Fruit fly (Drosophila melanogaster) whole organism, adult: ENCODE measurements around the gene Mad.
A peak's percentile ranks its signal among the peaks of the same experiment; 100 is the strongest.
"Not testable (repeated sequence)": the region's sequence is repeated elsewhere in the genome, so short reads cannot be mapped to it uniquely, and the experiment has no call there.

ENCODE experiments used
- CG11617 ChIP-seq: fragments of 200-800 bp; sonication (Bioruptor generic); optimal IDR thresholded peaks from 2 replicates; lab custom pipeline; 2017; ENCODE audit warnings: mild to moderate bottlenecking, missing biosample characterization, missing genetic modification reagents, missing genetic modification characterization
- CG12768 ChIP-seq: fragments of 200-800 bp; sonication (Bioruptor generic); optimal IDR thresholded peaks from 2 replicates; lab custom pipeline; 2017; ENCODE audit warnings: missing biosample characterization, missing genetic modification characterization, mild to moderate bottlenecking, moderate library complexity, missing genetic modification reagents
- CG14711 ChIP-seq: fragments of 200-800 bp; sonication (Bioruptor generic); optimal IDR thresholded peaks from 2 replicates; lab custom pipeline; 2018; ENCODE audit warnings: missing biosample characterization, mild to moderate bottlenecking, missing genetic modification characterization, moderate library complexity
- CG1620 ChIP-seq: fragments of 200-800 bp; sonication (Bioruptor generic); optimal IDR thresholded peaks from 2 replicates; lab custom pipeline; 2016; ENCODE audit warnings: missing biosample characterization, missing genetic modification characterization
- CG33017 ChIP-seq: fragments of 200-800 bp; sonication (Bioruptor generic); optimal IDR thresholded peaks from 2 replicates; lab custom pipeline; 2018; ENCODE audit warnings: missing biosample characterization, mild to moderate bottlenecking, missing genetic modification characterization, moderate library complexity
- CG5204 ChIP-seq: fragments of 200-800 bp; sonication (Bioruptor generic); optimal IDR thresholded peaks from 2 replicates; lab custom pipeline; 2016; ENCODE audit warnings: missing biosample characterization, missing genetic modification characterization
- CG7045 ChIP-seq: fragments of 200-800 bp; sonication (Bioruptor generic); optimal IDR thresholded peaks from 2 replicates; lab custom pipeline; 2017; ENCODE audit warnings: missing biosample characterization, mild to moderate bottlenecking, missing genetic modification characterization
- CG7101 ChIP-seq: fragments of 200-800 bp; sonication (Bioruptor generic); optimal IDR thresholded peaks from 2 replicates; lab custom pipeline; 2018; ENCODE audit warnings: missing biosample characterization, mild to moderate bottlenecking, missing genetic modification characterization, moderate library complexity
- Clk ChIP-seq: fragments of 200-800 bp; sonication (Bioruptor generic); optimal IDR thresholded peaks from 2 replicates; lab custom pipeline; 2017; ENCODE audit warnings: missing biosample characterization, missing genetic modification characterization
- Crg-1 ChIP-seq: fragments of 200-800 bp; sonication (Bioruptor generic); optimal IDR thresholded peaks from 2 replicates; lab custom pipeline; 2016; ENCODE audit warnings: missing biosample characterization, missing genetic modification characterization
- Hr96 ChIP-seq: fragments of 200-800 bp; sonication (Bioruptor generic); optimal IDR thresholded peaks from 2 replicates; lab custom pipeline; 2016; ENCODE audit warnings: missing biosample characterization, missing genetic modification characterization
- Mnt ChIP-seq: fragments of 200-800 bp; sonication (Bioruptor generic); optimal IDR thresholded peaks from 2 replicates; lab custom pipeline; 2016; ENCODE audit warnings: missing biosample characterization, mild to moderate bottlenecking, missing genetic modification characterization
- bab1 ChIP-seq: fragments of 200-800 bp; sonication (Bioruptor generic); optimal IDR thresholded peaks from 3 replicates; lab custom pipeline; 2019; ENCODE audit warnings: missing biosample characterization, mild to moderate bottlenecking, missing genetic modification characterization, moderate library complexity
- cic ChIP-seq: fragments of 200-800 bp; sonication (Bioruptor generic); optimal IDR thresholded peaks from 2 replicates; lab custom pipeline; 2017; ENCODE audit warnings: missing biosample characterization, mild to moderate bottlenecking, missing genetic modification characterization, moderate library complexity
- cnc ChIP-seq, 2 experiments: fragments of >200 bp; optimal IDR thresholded peaks; 2 replicates each; lab custom pipeline; 2017
- kay ChIP-seq: fragments of 200-800 bp; sonication (Bioruptor generic); peaks from one replicate; lab custom pipeline; 2016; ENCODE audit warnings: missing biosample characterization, missing genetic modification characterization, borderline replicate concordance
- ovo ChIP-seq: fragments of 200-800 bp; sonication (Bioruptor generic); optimal IDR thresholded peaks from 2 replicates; lab custom pipeline; 2016; ENCODE audit warnings: missing biosample characterization, missing genetic modification characterization
- pad ChIP-seq: fragments of 200-800 bp; sonication (Bioruptor generic); optimal IDR thresholded peaks from 3 replicates; lab custom pipeline; 2017; ENCODE audit warnings: missing biosample characterization, missing genetic modification characterization, mild to moderate bottlenecking, moderate library complexity, missing genetic modification reagents
- tj ChIP-seq: fragments of 200-800 bp; sonication (Bioruptor generic); optimal IDR thresholded peaks from 3 replicates; lab custom pipeline; 2017; ENCODE audit warnings: missing biosample characterization, mild to moderate bottlenecking, missing genetic modification characterization, moderate library complexity
- toe ChIP-seq: fragments of 200-800 bp; sonication (Bioruptor generic); optimal IDR thresholded peaks from 2 replicates; lab custom pipeline; 2016; ENCODE audit warnings: missing biosample characterization, missing genetic modification characterization

Gene Mad

dm6 chr2L:3163490-3163889, 4.0 kb upstream of the Mad start, which contains the start of gene Hydr2:
Gene Hydr2 (plus strand): TSS chr2L:3163645.
- TF ChIP-seq toe, CG5204, tj (GFP tag; lab: Kevin White, UChicago): not testable (repeated sequence)

- TF ChIP-seq ovo (GFP tag; lab: Kevin White, UChicago) = peak; percentile 94
- peak; percentile 30 for TF ChIP-seq pad (GFP tag; lab: Kevin White, UChicago)
- peak; percentile 99 for TF ChIP-seq kay (GFP tag; lab: Kevin White, UChicago)
- peak; percentile 1 for TF ChIP-seq Mnt (GFP tag; lab: Kevin White, UChicago)
- peak; percentile 49 for TF ChIP-seq CG5204 (GFP tag; lab: Kevin White, UChicago)
- no peak for TF ChIP-seq tj (GFP tag; lab: Kevin White, UChicago)
- TF ChIP-seq CG7101 (tag; lab: Kevin White, UChicago) = peak; percentile 75
- no peak for TF ChIP-seq Clk
- TF ChIP-seq cic = peak; percentile 64
- no peak for TF ChIP-seq CG14711
- no peak for TF ChIP-seq Crg-1 (GFP tag; lab: Kevin White, UChicago)
- peak; percentile 53 for TF ChIP-seq CG11617
- TF ChIP-seq CG12768 (GFP tag; lab: Kevin White, UChicago) = peak; percentile 21
- peak; percentile 15 for TF ChIP-seq Hr96 (GFP tag; lab: Kevin White, UChicago)
- no peak for TF ChIP-seq cnc (optimal IDR thresholded peaks at IDR 0.05; lab: Kevin White, UChicago)
- TF ChIP-seq CG1620 = peak; percentile 4
- no peak for TF ChIP-seq bab1 (GFP tag; lab: Kevin White, UChicago)
- peak; percentile 26 for TF ChIP-seq toe (GFP tag; lab: Kevin White, UChicago)
- TF ChIP-seq CG33017 (tag; lab: Kevin White, UChicago) = no peak
- peak; percentile 4 for TF ChIP-seq CG7045 (GFP tag; lab: Kevin White, UChicago)
Observed at dm6 chr2L:3158260-3159072, 977 bp downstream of the Mad start.

DNA sequence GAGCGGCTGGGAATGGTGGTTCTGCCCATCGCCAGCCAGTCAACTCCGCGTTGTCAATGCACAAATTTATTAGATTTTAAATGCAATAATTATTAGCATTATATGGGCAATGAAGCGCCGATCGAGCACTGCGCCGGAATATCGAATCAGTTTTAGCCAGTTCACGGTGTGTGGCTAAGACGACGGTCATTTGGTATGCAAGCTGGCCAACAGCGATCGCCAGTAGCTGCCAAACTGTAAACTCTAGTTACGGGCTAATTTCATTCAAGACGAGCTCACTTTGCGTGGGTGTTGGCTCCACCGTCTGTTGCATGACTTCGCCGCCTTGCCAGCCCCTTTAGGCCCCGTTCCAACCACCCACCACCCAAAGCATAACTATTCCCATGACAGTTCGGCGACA, 3.6 kb downstream of the Mad start:
- TF ChIP-seq cic (no peak), tj (GFP tag; lab: Kevin White, UChicago) (no peak), CG11617 (no peak), Hr96 (GFP tag; lab: Kevin White, UChicago) (no peak), CG5204 (GFP tag; lab: Kevin White, UChicago) (no peak), ovo (GFP tag; lab: Kevin White, UChicago) (no peak), CG7045 (GFP tag; lab: Kevin White, UChicago) (no peak), toe (GFP tag; lab: Kevin White, UChicago) (no peak), kay (GFP tag; lab: Kevin White, UChicago) (no peak), CG1620 (no peak), bab1 (GFP tag; lab: Kevin White, UChicago) (no peak), Clk (no peak), CG7101 (tag; lab: Kevin White, UChicago) (no peak), cnc (optimal IDR thresholded peaks at IDR 0.05; lab: Kevin White, UChicago) (no peak), CG14711 (no peak), pad (GFP tag; lab: Kevin White, UChicago) (no peak), CG33017 (tag; lab: Kevin White, UChicago) (no peak), Mnt (GFP tag; lab: Kevin White, UChicago) (no peak)

dm6 chr2L:3154749-3155148, 4.7 kb downstream of the Mad start:
- TF ChIP-seq ovo (GFP tag; lab: Kevin White, UChicago) = no peak
- TF ChIP-seq Crg-1 (GFP tag; lab: Kevin White, UChicago) = no peak
- TF ChIP-seq cnc (optimal IDR thresholded peaks at IDR 0.05; lab: Kevin White, UChicago) = no peak
- TF ChIP-seq kay (GFP tag; lab: Kevin White, UChicago) = no peak
- TF ChIP-seq bab1 (GFP tag; lab: Kevin White, UChicago) = no peak
- TF ChIP-seq toe (GFP tag; lab: Kevin White, UChicago) = no peak
- TF ChIP-seq CG12768 (GFP tag; lab: Kevin White, UChicago) = no peak
- TF ChIP-seq CG7101 (tag; lab: Kevin White, UChicago) = no peak
- no peak for TF ChIP-seq cic
- no peak for TF ChIP-seq CG7045 (GFP tag; lab: Kevin White, UChicago)
- TF ChIP-seq Mnt (GFP tag; lab: Kevin White, UChicago) = no peak
- no peak for TF ChIP-seq CG14711
- no peak for TF ChIP-seq pad (GFP tag; lab: Kevin White, UChicago)
- no peak for TF ChIP-seq Clk
- TF ChIP-seq tj (GFP tag; lab: Kevin White, UChicago) = no peak
- no peak for TF ChIP-seq CG11617
- no peak for TF ChIP-seq CG5204 (GFP tag; lab: Kevin White, UChicago)
- TF ChIP-seq Hr96 (GFP tag; lab: Kevin White, UChicago) = no peak

- TF ChIP-seq bab1 (GFP tag; lab: Kevin White, UChicago) (peak; percentile 28), CG33017 (tag; lab: Kevin White, UChicago) (peak; percentile 80), cnc (optimal IDR thresholded peaks at IDR 0.05; lab: Kevin White, UChicago) (no peak), Hr96 (GFP tag; lab: Kevin White, UChicago) (peak; percentile 62), Mnt (GFP tag; lab: Kevin White, UChicago) (peak; percentile 34), CG1620 (no peak), ovo (GFP tag; lab: Kevin White, UChicago) (no peak), kay (GFP tag; lab: Kevin White, UChicago) (peak; percentile 86), cic (no peak), toe (GFP tag; lab: Kevin White, UChicago) (peak; percentile 16), Crg-1 (GFP tag; lab: Kevin White, UChicago) (no peak), CG7045 (GFP tag; lab: Kevin White, UChicago) (peak; percentile 27), pad (GFP tag; lab: Kevin White, UChicago) (peak; percentile 29), CG11617 (peak; percentile 39), CG14711 (peak; percentile 63), tj (GFP tag; lab: Kevin White, UChicago) (peak; percentile 29), CG7101 (tag; lab: Kevin White, UChicago) (peak; percentile 75), Clk (peak; percentile 14), CG12768 (GFP tag; lab: Kevin White, UChicago) (peak; percentile 65), CG5204 (GFP tag; lab: Kevin White, UChicago) (peak; percentile 61)
Observed at dm6 chr2L:3152696-3153613, 6.5 kb downstream of the Mad start.
